Worm (Caenorhabditis elegans) whole organism, L1 larva: Measurements from ENCODE around the gene sorf-2.

Source experiments
- C04F5.9 ChIP-seq: sonication (generic microtip); optimal IDR thresholded peaks from 2 replicates; lab custom pipeline; 2016; ENCODE audit warnings: missing genetic modification characterization, missing compliant biosample characterization
- C34B4.2 ChIP-seq: sonication (generic microtip); optimal IDR thresholded peaks from 2 replicates; lab custom pipeline; 2017; ENCODE audit warnings: mild to moderate bottlenecking, missing genetic modification characterization, missing compliant biosample characterization
- Y116A8C.19 ChIP-seq: sonication (generic microtip); optimal IDR thresholded peaks from 2 replicates; lab custom pipeline; 2016; ENCODE audit warnings: missing compliant biosample characterization, missing genetic modification characterization, borderline replicate concordance
- ama-1 ChIP-seq: fragments of 150-350 bp; optimal IDR thresholded peaks from 2 replicates; lab custom pipeline; 2014
- ceh-63 ChIP-seq: fragments of 200-800 bp; sonication (Bioruptor generic); optimal IDR thresholded peaks from 2 replicates; lab custom pipeline; 2018; ENCODE audit warnings: mild to moderate bottlenecking, missing genetic modification characterization, missing compliant biosample characterization
- ceh-90 ChIP-seq: sonication (generic microtip); optimal IDR thresholded peaks from 2 replicates; lab custom pipeline; 2016; ENCODE audit warnings: missing genetic modification characterization, missing compliant biosample characterization
- dsc-1 ChIP-seq: sonication (generic microtip); optimal IDR thresholded peaks from 2 replicates; lab custom pipeline; 2016; ENCODE audit warnings: mild to moderate bottlenecking, missing genetic modification characterization, missing compliant biosample characterization
- efl-1 ChIP-seq, 4 experiments: fragments of 150-350 bp; optimal IDR thresholded peaks in 3 of 4; peaks in 1 of 4; 1 replicate in 1 of 4; 2 replicates in 3 of 4; lab custom pipeline; 2014; ENCODE audit warnings: missing biosample characterization in 2 of 4, missing genetic modification characterization in 2 of 4, missing genetic modification reagents in 2 of 4
- elt-3 ChIP-seq, 6 experiments: fragments of 150-350 bp in 1 of 6; sonication (generic microtip); optimal IDR thresholded peaks; 2 replicates each; lab custom pipeline; 2017 to 2018; ENCODE audit warnings: missing biosample characterization in 6 of 6, missing genetic modification characterization in 6 of 6, inconsistent platforms in 1 of 6
- fkh-8 ChIP-seq: sonication (generic microtip); optimal IDR thresholded peaks from 2 replicates; lab custom pipeline; 2016; ENCODE audit warnings: mild to moderate bottlenecking, missing genetic modification characterization, missing compliant biosample characterization
- fos-1 ChIP-seq: fragments of 150-350 bp; optimal IDR thresholded peaks from 2 replicates; lab custom pipeline; 2014; ENCODE audit warnings: missing biosample characterization, missing genetic modification characterization
- hlh-17 ChIP-seq: fragments of 200-800 bp; sonication (Bioruptor generic); optimal IDR thresholded peaks from 2 replicates; lab custom pipeline; 2018; ENCODE audit warnings: missing genetic modification characterization, mild to moderate bottlenecking, missing compliant biosample characterization, moderate library complexity, borderline replicate concordance
- hpl-2 ChIP-seq: fragments of 150-350 bp; optimal IDR thresholded peaks from 2 replicates; lab custom pipeline; 2014; ENCODE audit warnings: missing biosample characterization, missing genetic modification reagents, missing genetic modification characterization
- isw-1 ChIP-seq: fragments of 200-800 bp; sonication (Bioruptor generic); IDR thresholded peaks from 2 replicates; pipeline ENCODE4 v1.3.6; 2022; ENCODE audit warnings: missing genetic modification characterization, missing compliant biosample characterization
- jun-1 ChIP-seq: fragments of 150-350 bp; optimal IDR thresholded peaks from 2 replicates; lab custom pipeline; 2014; ENCODE audit warnings: missing biosample characterization, missing genetic modification reagents, missing genetic modification characterization
- lin-13 ChIP-seq: fragments of 150-350 bp; optimal IDR thresholded peaks from 2 replicates; lab custom pipeline; 2014; ENCODE audit warnings: missing biosample characterization, missing genetic modification reagents, missing genetic modification characterization
- lin-14 ChIP-seq: fragments of 200-800 bp; sonication (Bioruptor generic); optimal IDR thresholded peaks from 2 replicates; lab custom pipeline; 2018; ENCODE audit warnings: mild to moderate bottlenecking, missing genetic modification characterization, moderate library complexity, missing compliant biosample characterization
- lin-39 ChIP-seq: fragments of 150-350 bp; optimal IDR thresholded peaks from 2 replicates; lab custom pipeline; 2014; ENCODE audit warnings: missing biosample characterization, missing genetic modification reagents, missing genetic modification characterization
- mef-2 ChIP-seq: fragments of 150-350 bp; optimal IDR thresholded peaks from 2 replicates; lab custom pipeline; 2014; ENCODE audit warnings: missing biosample characterization, missing genetic modification characterization
- nhr-11 ChIP-seq: fragments of 150-350 bp; optimal IDR thresholded peaks from 2 replicates; lab custom pipeline; 2014; ENCODE audit warnings: missing biosample characterization, missing genetic modification characterization
- nhr-12 ChIP-seq: sonication (generic microtip); optimal IDR thresholded peaks from 2 replicates; lab custom pipeline; 2017; ENCODE audit warnings: missing biosample characterization, missing genetic modification characterization
- nhr-19 ChIP-seq: fragments of 200-800 bp; sonication (Bioruptor generic); conservative IDR thresholded peaks from 2 replicates; pipeline ENCODE4 v1.3.6; 2022; ENCODE audit warnings: missing genetic modification characterization, missing compliant biosample characterization
- nhr-71 ChIP-seq: sonication (generic microtip); optimal IDR thresholded peaks from 2 replicates; lab custom pipeline; 2016; ENCODE audit warnings: mild to moderate bottlenecking, missing genetic modification characterization, moderate library complexity, missing compliant biosample characterization
- nhr-84 ChIP-seq: sonication (generic microtip); optimal IDR thresholded peaks from 2 replicates; lab custom pipeline; 2017; ENCODE audit warnings: missing biosample characterization, missing genetic modification characterization
- nhr-85 ChIP-seq: sonication (generic microtip); peaks from one replicate; lab custom pipeline; 2016; ENCODE audit warnings: missing genetic modification characterization, inconsistent platforms, missing compliant biosample characterization
- pag-3 ChIP-seq: sonication (generic microtip); optimal IDR thresholded peaks from 2 replicates; lab custom pipeline; 2017; ENCODE audit warnings: missing genetic modification characterization, mild to moderate bottlenecking, missing compliant biosample characterization, antibody characterized with exemption, borderline replicate concordance; ENCODE audit not compliant: insufficient read depth
- pax-3 ChIP-seq: fragments of 200-800 bp; sonication (Bioruptor generic); optimal IDR thresholded peaks from 2 replicates; lab custom pipeline; 2018; ENCODE audit warnings: mild to moderate bottlenecking, missing genetic modification characterization, moderate library complexity, missing compliant biosample characterization
- rnt-1 ChIP-seq: sonication (generic microtip); optimal IDR thresholded peaks from 2 replicates; lab custom pipeline; 2016; ENCODE audit warnings: mild to moderate bottlenecking, missing genetic modification characterization, moderate library complexity, missing compliant biosample characterization
- snpc-4 ChIP-seq: fragments of 150-350 bp; optimal IDR thresholded peaks from 2 replicates; lab custom pipeline; 2014; ENCODE audit warnings: missing biosample characterization, missing genetic modification characterization
- snu-23 ChIP-seq: sonication (generic microtip); optimal IDR thresholded peaks from 2 replicates; lab custom pipeline; 2016; ENCODE audit warnings: missing genetic modification characterization, missing compliant biosample characterization
- sptf-1 ChIP-seq: fragments of 150-350 bp; optimal IDR thresholded peaks from 2 replicates; lab custom pipeline; 2014; ENCODE audit warnings: missing biosample characterization, missing genetic modification characterization
- tbx-2 ChIP-seq: sonication (generic microtip); optimal IDR thresholded peaks from 2 replicates; lab custom pipeline; 2016; ENCODE audit warnings: missing genetic modification characterization, missing compliant biosample characterization
- unc-62 ChIP-seq: fragments of 150-350 bp; optimal IDR thresholded peaks from 2 replicates; lab custom pipeline; 2014; ENCODE audit warnings: missing biosample characterization, missing genetic modification reagents, missing genetic modification characterization
- unc-98 ChIP-seq: fragments of 200-800 bp; sonication (Bioruptor generic); IDR thresholded peaks from 2 replicates; pipeline ENCODE4 v1.3.6; 2022; ENCODE audit warnings: missing genetic modification characterization, missing compliant biosample characterization
- zip-4 ChIP-seq: fragments of 200-800 bp; sonication (Bioruptor generic); optimal IDR thresholded peaks from 2 replicates; lab custom pipeline; 2018; ENCODE audit warnings: mild to moderate bottlenecking, missing genetic modification characterization, moderate library complexity, missing compliant biosample characterization
- ztf-11 ChIP-seq, 2 experiments: sonication (generic microtip); optimal IDR thresholded peaks; 2 replicates each; lab custom pipeline; 2016 to 2017; ENCODE audit warnings: missing genetic modification characterization in 2 of 2, missing biosample characterization in 1 of 2, missing compliant biosample characterization in 1 of 2

sorf-2 gene

DNA sequence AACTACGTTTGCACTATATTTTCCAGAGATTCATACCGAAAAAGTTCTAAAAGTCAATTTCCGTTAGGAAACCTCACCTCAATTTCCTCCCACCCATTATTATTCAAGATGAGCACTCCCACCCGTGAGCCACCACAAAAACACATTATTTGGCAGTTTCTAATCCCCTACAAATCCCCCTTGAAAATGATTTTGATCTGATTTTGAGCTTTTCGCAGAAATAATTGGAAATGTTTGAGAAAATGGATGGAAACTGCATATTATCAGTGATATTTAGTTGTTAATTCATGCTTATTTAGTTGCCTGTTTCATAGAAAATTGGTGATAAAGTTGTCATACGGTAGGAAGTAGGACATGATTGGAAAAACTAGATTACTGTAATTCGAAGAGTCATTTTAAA is 14.1 kb downstream of the sorf-2 start:
- TF ChIP-seq pax-3 (peak; percentile 24), ceh-90 (tag; lab: Kevin White, UChicago) (no peak), snpc-4 (tag; lab: Kevin White, UChicago) (no peak), dsc-1 (tag; lab: Kevin White, UChicago) (peak; percentile 80), fkh-8 (tag; lab: Kevin White, UChicago) (peak; percentile 65), pag-3 (no peak), nhr-12 (no peak), nhr-19 (GFP tag; lab: Robert Waterston, UW) (no peak), zip-4 (GFP tag; lab: Kevin White, UChicago) (no peak), sptf-1 (tag; lab: Kevin White, UChicago) (no peak)

ce11 chrIII:5341382-5341781 is 15.0 kb downstream of the sorf-2 start, which contains the start of gene ZK121.2:
ZK121.2 (plus strand) TSS chrIII:5341682.
- TF ChIP-seq snu-23 (GFP tag; lab: Kevin White, UChicago) (no peak), ceh-63 (GFP tag; lab: Kevin White, UChicago) (no peak), jun-1 (no peak), fos-1 (tag; lab: Kevin White, UChicago) (no peak), ama-1 (lab: Kevin White, UChicago) (no peak), nhr-84 (tag; lab: Kevin White, UChicago) (no peak), rnt-1 (tag; lab: Kevin White, UChicago) (no peak), efl-1 (optimal IDR thresholded peaks at IDR 0.05; lab: Kevin White, UChicago) (no peak), efl-1 (GFP tag; optimal IDR thresholded peaks at IDR 0.05 in 1 of 2; lab: Kevin White, UChicago) (no peak), lin-39 (no peak), hpl-2 (GFP tag; lab: Kevin White, UChicago) (no peak), lin-13 (GFP tag; lab: Kevin White, UChicago) (no peak), C34B4.2 (no peak), sptf-1 (tag; lab: Kevin White, UChicago) (no peak), nhr-71 (no peak), unc-98 (GFP tag; lab: Robert Waterston, UW) (no peak), nhr-11 (tag; lab: Kevin White, UChicago) (no peak), lin-14 (GFP tag; lab: Kevin White, UChicago) (no peak)

ce11 chrIII:5343555-5343954 is 17.1 kb downstream of the sorf-2 start:
- TF ChIP-seq hlh-17 (GFP tag; lab: Kevin White, UChicago) (no peak), tbx-2 (tag; lab: Kevin White, UChicago) (no peak), C04F5.9 (no peak), efl-1 (optimal IDR thresholded peaks at IDR 0.05; lab: Kevin White, UChicago) (no peak), efl-1 (GFP tag; optimal IDR thresholded peaks at IDR 0.05 in 1 of 2; lab: Kevin White, UChicago) (peak in 1 of 2 experiments; percentile 65), Y116A8C.19 (no peak), lin-39 (no peak), nhr-85 (tag; lab: Kevin White, UChicago) (no peak)

ce11 chrIII:5344561-5344960 is 18.1 kb downstream of the sorf-2 start:
- TF ChIP-seq zip-4 (GFP tag; lab: Kevin White, UChicago) = no peak
- no peak for TF ChIP-seq unc-62 (GFP tag; lab: Kevin White, UChicago)
- no peak for TF ChIP-seq nhr-12
- no peak for TF ChIP-seq isw-1 (GFP tag; lab: Robert Waterston, UW)
- TF ChIP-seq elt-3 (tag; optimal IDR thresholded peaks at IDR 0.05; lab: Kevin White, UChicago) = no peak
- TF ChIP-seq nhr-84 (tag; lab: Kevin White, UChicago) = no peak
- no peak for TF ChIP-seq mef-2
- no peak for TF ChIP-seq ztf-11 (tag; optimal IDR thresholded peaks at IDR 0.05; lab: Kevin White, UChicago)
- TF ChIP-seq pax-3 = no peak
- TF ChIP-seq Y116A8C.19 = no peak
